Fruit fly (Drosophila melanogaster) whole organism, prepupa: Measurements from ENCODE around the gene Grp170.

Source experiments
- Blimp-1 ChIP-seq: fragments of 200-800 bp; sonication (Bioruptor generic); optimal IDR thresholded peaks from 3 replicates; lab custom pipeline; 2017; ENCODE audit warnings: missing biosample characterization, missing genetic modification characterization, mild to moderate bottlenecking, moderate library complexity, missing genetic modification reagents
- CG10631 ChIP-seq: fragments of 200-800 bp; sonication (Bioruptor generic); optimal IDR thresholded peaks from 2 replicates; lab custom pipeline; 2016; ENCODE audit warnings: missing biosample characterization, missing genetic modification characterization
- CG11294 ChIP-seq: fragments of 200-800 bp; sonication (Bioruptor generic); IDR thresholded peaks from 2 replicates; pipeline ENCODE4 v1.3.6; 2022; ENCODE audit warnings: missing biosample characterization, missing genetic modification characterization
- CG11902 ChIP-seq: fragments of 200-800 bp; sonication (Bioruptor generic); optimal IDR thresholded peaks from 3 replicates; lab custom pipeline; 2016; ENCODE audit warnings: missing biosample characterization, missing genetic modification characterization
- CG15336 ChIP-seq: fragments of 200-800 bp; sonication (Bioruptor generic); IDR thresholded peaks from 2 replicates; pipeline ENCODE4 v1.3.6; 2022; ENCODE audit warnings: missing biosample characterization, missing genetic modification characterization
- CG1621 ChIP-seq: fragments of 200-800 bp; sonication (Bioruptor generic); optimal IDR thresholded peaks from 3 replicates; lab custom pipeline; 2018; ENCODE audit warnings: missing biosample characterization, mild to moderate bottlenecking, missing genetic modification characterization
- CG16779 ChIP-seq: fragments of 200-800 bp; sonication (Bioruptor generic); optimal IDR thresholded peaks from 3 replicates; lab custom pipeline; 2017; ENCODE audit warnings: missing biosample characterization, mild to moderate bottlenecking, missing genetic modification characterization
- CG3032 ChIP-seq: fragments of 200-800 bp; optimal IDR thresholded peaks from 2 replicates; lab custom pipeline; 2019; ENCODE audit warnings: missing biosample characterization, mild to moderate bottlenecking, missing genetic modification characterization, moderate library complexity
- CG31627 ChIP-seq: fragments of 200-800 bp; sonication (Bioruptor generic); optimal IDR thresholded peaks from 3 replicates; lab custom pipeline; 2016; ENCODE audit warnings: missing biosample characterization, missing genetic modification characterization
- CG32006 ChIP-seq: fragments of 200-800 bp; sonication (Bioruptor generic); optimal IDR thresholded peaks from 3 replicates; lab custom pipeline; 2017; ENCODE audit warnings: missing biosample characterization, mild to moderate bottlenecking, missing genetic modification characterization
- CG34406 ChIP-seq: fragments of 200-800 bp; sonication (Bioruptor generic); optimal IDR thresholded peaks from 3 replicates; lab custom pipeline; 2016; ENCODE audit warnings: missing biosample characterization, missing genetic modification characterization
- CG3919 ChIP-seq: fragments of 200-800 bp; sonication (Bioruptor generic); optimal IDR thresholded peaks from 3 replicates; lab custom pipeline; 2016; ENCODE audit warnings: missing biosample characterization, missing genetic modification characterization
- CG4318 ChIP-seq: fragments of 200-800 bp; sonication (Bioruptor generic); optimal IDR thresholded peaks from 3 replicates; lab custom pipeline; 2017; ENCODE audit warnings: missing biosample characterization, mild to moderate bottlenecking, missing genetic modification characterization
- CG6808 ChIP-seq: fragments of 200-800 bp; sonication (Bioruptor generic); optimal IDR thresholded peaks from 3 replicates; lab custom pipeline; 2017; ENCODE audit warnings: missing biosample characterization, missing genetic modification characterization, mild to moderate bottlenecking, moderate library complexity, missing genetic modification reagents
- CG6854 ChIP-seq: fragments of 200-800 bp; sonication (Bioruptor generic); optimal IDR thresholded peaks from 2 replicates; lab custom pipeline; 2017; ENCODE audit warnings: missing biosample characterization, mild to moderate bottlenecking, missing genetic modification characterization
- CG7368 ChIP-seq: fragments of 200-800 bp; sonication (Bioruptor generic); optimal IDR thresholded peaks from 3 replicates; lab custom pipeline; 2016; ENCODE audit warnings: missing biosample characterization, missing genetic modification characterization
- CG8119 ChIP-seq: fragments of 200-800 bp; sonication (Bioruptor generic); IDR thresholded peaks from 3 replicates; pipeline ENCODE4 v1.3.6; 2022; ENCODE audit warnings: missing biosample characterization, missing genetic modification characterization
- CG8319 ChIP-seq: fragments of 200-800 bp; sonication (Bioruptor generic); optimal IDR thresholded peaks from 3 replicates; lab custom pipeline; 2016; ENCODE audit warnings: missing biosample characterization, missing genetic modification characterization
- CG8632 ChIP-seq: fragments of 200-800 bp; sonication (Bioruptor generic); optimal IDR thresholded peaks from 3 replicates; lab custom pipeline; 2016; ENCODE audit warnings: missing biosample characterization, missing genetic modification characterization
- CG9139 ChIP-seq: fragments of 200-800 bp; sonication (Bioruptor generic); optimal IDR thresholded peaks from 3 replicates; lab custom pipeline; 2017; ENCODE audit warnings: missing biosample characterization, mild to moderate bottlenecking, missing genetic modification characterization
- Eip75B ChIP-seq: fragments of 200-800 bp; sonication (Bioruptor generic); optimal IDR thresholded peaks from 3 replicates; lab custom pipeline; 2016; ENCODE audit warnings: missing biosample characterization, missing genetic modification characterization
- Eip78C ChIP-seq: fragments of 200-800 bp; sonication (Bioruptor generic); peaks from one replicate; lab custom pipeline; 2016; ENCODE audit warnings: missing biosample characterization, missing genetic modification characterization
- Eip93F ChIP-seq: fragments of 200-800 bp; sonication (Bioruptor generic); optimal IDR thresholded peaks from 2 replicates; lab custom pipeline; 2016; ENCODE audit warnings: missing biosample characterization, mild to moderate bottlenecking, missing genetic modification characterization
- Ets21C ChIP-seq: fragments of 200-800 bp; sonication (Bioruptor generic); optimal IDR thresholded peaks from 3 replicates; lab custom pipeline; 2016; ENCODE audit warnings: missing biosample characterization, missing genetic modification characterization
- Ets96B ChIP-seq: fragments of 200-800 bp; optimal IDR thresholded peaks from 2 replicates; lab custom pipeline; 2019; ENCODE audit warnings: missing biosample characterization, mild to moderate bottlenecking, missing genetic modification characterization, moderate library complexity
- Gug ChIP-seq: fragments of 200-800 bp; sonication (Bioruptor generic); IDR thresholded peaks from 2 replicates; pipeline ENCODE4 v1.3.6; 2022; ENCODE audit warnings: missing biosample characterization, missing genetic modification characterization
- Hr38 ChIP-seq: sonication (Bioruptor generic); optimal IDR thresholded peaks from 2 replicates; lab custom pipeline; 2016; ENCODE audit warnings: missing biosample characterization, missing genetic modification characterization
- Hr39 ChIP-seq: fragments of 200-800 bp; sonication (Bioruptor generic); optimal IDR thresholded peaks from 2 replicates; lab custom pipeline; 2016; ENCODE audit warnings: missing biosample characterization, missing genetic modification characterization
- Hr4 ChIP-seq: fragments of 200-800 bp; sonication (Bioruptor generic); optimal IDR thresholded peaks from 3 replicates; lab custom pipeline; 2016; ENCODE audit warnings: missing biosample characterization, missing genetic modification characterization
- Met ChIP-seq: fragments of 200-800 bp; sonication (Bioruptor generic); optimal IDR thresholded peaks from 3 replicates; lab custom pipeline; 2016; ENCODE audit warnings: missing biosample characterization, missing genetic modification characterization
- OdsH ChIP-seq: fragments of 200-800 bp; sonication (Bioruptor generic); optimal IDR thresholded peaks from 3 replicates; lab custom pipeline; 2016; ENCODE audit warnings: missing biosample characterization, missing genetic modification characterization
- Smox ChIP-seq: fragments of 200-800 bp; sonication (Bioruptor generic); optimal IDR thresholded peaks from 3 replicates; lab custom pipeline; 2016; ENCODE audit warnings: missing biosample characterization, missing genetic modification characterization
- Sox102F ChIP-seq: fragments of 200-800 bp; sonication (Bioruptor generic); optimal IDR thresholded peaks from 2 replicates; lab custom pipeline; 2016; ENCODE audit warnings: missing biosample characterization, mild to moderate bottlenecking, missing genetic modification characterization
- Sox15 ChIP-seq: fragments of 200-800 bp; sonication (Bioruptor generic); optimal IDR thresholded peaks from 3 replicates; lab custom pipeline; 2016; ENCODE audit warnings: missing biosample characterization, missing genetic modification characterization
- achi ChIP-seq: fragments of 200-800 bp; sonication (Bioruptor generic); optimal IDR thresholded peaks from 3 replicates; lab custom pipeline; 2016; ENCODE audit warnings: missing biosample characterization, missing genetic modification characterization
- acj6 ChIP-seq: fragments of 200-800 bp; sonication (Bioruptor generic); optimal IDR thresholded peaks from 3 replicates; lab custom pipeline; 2016; ENCODE audit warnings: missing biosample characterization, missing genetic modification characterization
- cyc ChIP-seq: fragments of 200-800 bp; sonication (Bioruptor generic); optimal IDR thresholded peaks from 3 replicates; lab custom pipeline; 2016; ENCODE audit warnings: missing biosample characterization, missing genetic modification characterization
- dac ChIP-seq: fragments of 200-800 bp; sonication (Bioruptor generic); optimal IDR thresholded peaks from 2 replicates; lab custom pipeline; 2017; ENCODE audit warnings: missing biosample characterization, mild to moderate bottlenecking, missing genetic modification characterization
- dsx ChIP-seq: fragments of 200-800 bp; optimal IDR thresholded peaks from 3 replicates; lab custom pipeline; 2019; ENCODE audit warnings: missing biosample characterization, mild to moderate bottlenecking, missing genetic modification characterization, moderate library complexity; ENCODE audit not compliant: poor library complexity, severe bottlenecking
- eg ChIP-seq: fragments of 200-800 bp; sonication (Bioruptor generic); IDR thresholded peaks from 3 replicates; pipeline ENCODE4 v1.3.6; 2022; ENCODE audit warnings: missing biosample characterization, missing genetic modification characterization
- esn ChIP-seq: fragments of 200-800 bp; sonication (Bioruptor generic); optimal IDR thresholded peaks from 2 replicates; lab custom pipeline; 2016; ENCODE audit warnings: missing biosample characterization, mild to moderate bottlenecking, missing genetic modification characterization, moderate library complexity
- fd59A ChIP-seq: fragments of 200-800 bp; sonication (Bioruptor generic); optimal IDR thresholded peaks from 2 replicates; lab custom pipeline; 2017; ENCODE audit warnings: missing biosample characterization, mild to moderate bottlenecking, missing genetic modification characterization, missing genetic modification reagents
- lz ChIP-seq: fragments of 200-800 bp; sonication (Bioruptor generic); optimal IDR thresholded peaks from 3 replicates; lab custom pipeline; 2016; ENCODE audit warnings: missing biosample characterization, missing genetic modification characterization
- pdm3 ChIP-seq: fragments of 200-800 bp; sonication (Bioruptor generic); optimal IDR thresholded peaks from 3 replicates; lab custom pipeline; 2016; ENCODE audit warnings: missing biosample characterization, missing genetic modification characterization
- salr ChIP-seq, 2 experiments: fragments of 200-800 bp; sonication (Bioruptor generic); optimal IDR thresholded peaks; 3 replicates each; lab custom pipeline; 2016 to 2018; ENCODE audit warnings: missing biosample characterization in 2 of 2, missing genetic modification characterization in 2 of 2, mild to moderate bottlenecking in 1 of 2
- spab ChIP-seq: fragments of 200-800 bp; sonication (Bioruptor generic); optimal IDR thresholded peaks from 2 replicates; lab custom pipeline; 2017; ENCODE audit warnings: missing biosample characterization, mild to moderate bottlenecking, missing genetic modification characterization, missing genetic modification reagents
- vri ChIP-seq: fragments of 200-800 bp; sonication (Bioruptor generic); optimal IDR thresholded peaks from 3 replicates; lab custom pipeline; 2016; ENCODE audit warnings: missing biosample characterization, mild to moderate bottlenecking, missing genetic modification characterization

Grp170 gene

dm6 chrX:2270557-2270930, 4.3 kb downstream of the Grp170 start, which contains the start of gene CG2924 (continued):
- TF ChIP-seq esn (GFP tag; lab: Kevin White, UChicago) (peak; percentile 34), eg (GFP tag; lab: Robert Waterston, UW) (no peak), Hr4 (GFP tag; lab: Kevin White, UChicago) (no peak), CG31627 (GFP tag; lab: Kevin White, UChicago) (peak; percentile 57), CG1621 (tag; lab: Kevin White, UChicago) (peak; percentile 96), CG9139 (no peak), Gug (GFP tag; lab: Robert Waterston, UW) (no peak)
- TF ChIP-seq, all 60 proteins: peak for 16

dm6 chrX:2269822-2270556, 4.9 kb downstream of the Grp170 start:
- TF ChIP-seq Ets21C (GFP tag; lab: Kevin White, UChicago) = peak; percentile 3
- TF ChIP-seq Smox = peak; percentile 58
- TF ChIP-seq CG11902 (GFP tag; lab: Kevin White, UChicago) = peak; percentile 49
- peak; percentile 27 for TF ChIP-seq Eip75B
- peak; percentile 41 for TF ChIP-seq achi
- peak; percentile 80 for TF ChIP-seq CG15336
- no peak for TF ChIP-seq Blimp-1 (GFP tag; lab: Kevin White, UChicago)
- no peak for TF ChIP-seq CG9139
- peak; percentile 47 for TF ChIP-seq lz
- TF ChIP-seq Eip93F (GFP tag; lab: Kevin White, UChicago) = no peak
- TF ChIP-seq CG3032 (tag; lab: Kevin White, UChicago) = no peak
- peak; percentile 65; the same call in 2 of the 3 replicates for TF ChIP-seq eg (GFP tag; lab: Robert Waterston, UW)
- no peak for TF ChIP-seq Ets96B
- TF ChIP-seq CG11294 (GFP tag; lab: Robert Waterston, UW) = no peak
- TF ChIP-seq acj6 (GFP tag; lab: Kevin White, UChicago) = peak; percentile 55
- peak; percentile 75 for TF ChIP-seq CG32006 (GFP tag; lab: Kevin White, UChicago)
- TF ChIP-seq CG8632 (GFP tag; lab: Kevin White, UChicago) = no peak
- no peak for TF ChIP-seq Hr38 (GFP tag; lab: Kevin White, UChicago)
- TF ChIP-seq salr (GFP tag; optimal IDR thresholded peaks at IDR 0.05; lab: Kevin White, UChicago) = peak in 1 of 2 experiments; percentile 11
- TF ChIP-seq CG34406 (GFP tag; lab: Kevin White, UChicago) = peak; percentile 44
- peak; percentile 40 for TF ChIP-seq Met (GFP tag; lab: Kevin White, UChicago)
- TF ChIP-seq dac (GFP tag; lab: Kevin White, UChicago) = peak; percentile 45
- peak; percentile 52 for TF ChIP-seq Sox15
- no peak for TF ChIP-seq CG16779 (tag; lab: Kevin White, UChicago)
- peak; percentile 54 for TF ChIP-seq CG31627 (GFP tag; lab: Kevin White, UChicago)
- TF ChIP-seq Gug (GFP tag; lab: Robert Waterston, UW) = peak; percentile 46; the same call in 1 of the 2 replicates
- TF ChIP-seq Hr4 (GFP tag; lab: Kevin White, UChicago) = peak; percentile 59
- peak; percentile 51 for TF ChIP-seq pdm3 (GFP tag; lab: Kevin White, UChicago)
- TF ChIP-seq CG8319 = peak; percentile 34
- peak; percentile 50 for TF ChIP-seq CG4318 (GFP tag; lab: Kevin White, UChicago)
- TF ChIP-seq CG10631 (GFP tag; lab: Kevin White, UChicago) = peak; percentile 36
- no peak for TF ChIP-seq Sox102F
- TF ChIP-seq cyc = peak; percentile 60
- TF ChIP-seq CG7368 = peak; percentile 20
- no peak for TF ChIP-seq spab
- TF ChIP-seq dsx = no peak
- TF ChIP-seq esn (GFP tag; lab: Kevin White, UChicago) = peak; percentile 43
- peak; percentile 48 for TF ChIP-seq vri (GFP tag; lab: Kevin White, UChicago)
- TF ChIP-seq CG1621 (tag; lab: Kevin White, UChicago) = no peak
- TF ChIP-seq Eip78C = peak; percentile 60
- TF ChIP-seq CG3919 (GFP tag; lab: Kevin White, UChicago) = no peak
- TF ChIP-seq CG6808 (GFP tag; lab: Kevin White, UChicago) = peak; percentile 29
- peak; percentile 50 for TF ChIP-seq OdsH (GFP tag; lab: Kevin White, UChicago)
- TF ChIP-seq CG6854 (GFP tag; lab: Kevin White, UChicago) = peak; percentile 28
- TF ChIP-seq fd59A (GFP tag; lab: Kevin White, UChicago) = peak; percentile 19
- TF ChIP-seq CG8119 (GFP tag; lab: Robert Waterston, UW) = peak; percentile 46; the same call in 1 of the 3 replicates
- peak; percentile 55 for TF ChIP-seq Hr39
